Worm (Caenorhabditis elegans): ENCODE results near the gene R05D3.12.

- no peak for TF ChIP-seq daf-12 (tag; optimal IDR thresholded peaks at IDR 0.05)
- TF ChIP-seq dmd-9 (GFP tag; IDR thresholded peaks at IDR 0.05): no peak
- TF ChIP-seq mdl-1 (tag; optimal IDR thresholded peaks at IDR 0.05): no peak
- TF ChIP-seq T20F7.1 (GFP tag; optimal IDR thresholded peaks at IDR 0.05): no peak
- TF ChIP-seq Y5F2A.4 (GFP tag; optimal IDR thresholded peaks at IDR 0.05): no peak
- TF ChIP-seq snpc-4 (tag; optimal IDR thresholded peaks at IDR 0.05): no peak
- no peak for TF ChIP-seq zag-1 (tag; optimal IDR thresholded peaks at IDR 0.05)
- TF ChIP-seq attf-4 (tag; optimal IDR thresholded peaks at IDR 0.05): no peak
- no peak for TF ChIP-seq nhr-237 (tag; optimal IDR thresholded peaks at IDR 0.05)
- no peak for TF ChIP-seq nhr-111 (GFP tag; optimal IDR thresholded peaks at IDR 0.05)
- no peak for TF ChIP-seq nhr-76 (tag; optimal IDR thresholded peaks at IDR 0.05)
- peak; percentile 12 for TF ChIP-seq mes-2 (tag; optimal IDR thresholded peaks at IDR 0.05; ENCODE audit: poor library complexity, severe bottlenecking)
- no peak for TF ChIP-seq zip-11 (GFP tag; IDR thresholded peaks at IDR 0.05)
Observed at ce11 chrIII:8426271-8426670, 45.5 kb downstream of the R05D3.12 start, which contains the start of gene cec-1.
